Worm (Caenorhabditis elegans) whole organism, L2 larva: Measurements from ENCODE around the gene B0034.1.

Source experiments
- C34F6.9 ChIP-seq: fragments of 150-350 bp; optimal IDR thresholded peaks from 2 replicates; lab custom pipeline; 2014; ENCODE audit warnings: missing biosample characterization, missing genetic modification characterization
- F13H6.1 ChIP-seq: sonication (generic microtip); optimal IDR thresholded peaks from 2 replicates; lab custom pipeline; 2016; ENCODE audit warnings: missing genetic modification characterization, missing compliant biosample characterization
- R02D3.7 ChIP-seq: fragments of 150-350 bp; optimal IDR thresholded peaks from 2 replicates; lab custom pipeline; 2014; ENCODE audit warnings: missing biosample characterization, missing genetic modification characterization
- Y55F3AM.14 ChIP-seq: fragments of 200-800 bp; sonication (Bioruptor generic); optimal IDR thresholded peaks from 2 replicates; lab custom pipeline; 2018; ENCODE audit warnings: mild to moderate bottlenecking, missing genetic modification characterization, missing compliant biosample characterization
- ZK546.5 ChIP-seq: sonication (generic microtip); optimal IDR thresholded peaks from 2 replicates; lab custom pipeline; 2017; ENCODE audit warnings: missing biosample characterization, missing genetic modification characterization
- alr-1 ChIP-seq: fragments of 150-350 bp; optimal IDR thresholded peaks from 2 replicates; lab custom pipeline; 2014; ENCODE audit warnings: missing biosample characterization, missing genetic modification characterization
- aly-2 ChIP-seq: fragments of 150-350 bp; optimal IDR thresholded peaks from 2 replicates; lab custom pipeline; 2014; ENCODE audit warnings: missing biosample characterization, missing genetic modification characterization
- ama-1 ChIP-seq: fragments of 150-350 bp; optimal IDR thresholded peaks from 2 replicates; lab custom pipeline; 2018; ENCODE audit warnings: inconsistent platforms
- blmp-1 ChIP-seq: sonication (generic microtip); optimal IDR thresholded peaks from 2 replicates; lab custom pipeline; 2017; ENCODE audit warnings: missing genetic modification characterization, mild to moderate bottlenecking, missing compliant biosample characterization, antibody characterized with exemption, moderate library complexity; ENCODE audit not compliant: insufficient read depth
- ceh-16 ChIP-seq: fragments of 150-350 bp; optimal IDR thresholded peaks from 2 replicates; lab custom pipeline; 2014; ENCODE audit warnings: missing biosample characterization, missing genetic modification characterization
- ceh-82 ChIP-seq: fragments of 150-350 bp; optimal IDR thresholded peaks from 2 replicates; lab custom pipeline; 2014; ENCODE audit warnings: missing biosample characterization, missing genetic modification characterization
- crh-2 ChIP-seq: sonication (generic microtip); optimal IDR thresholded peaks from 2 replicates; lab custom pipeline; 2017; ENCODE audit warnings: missing biosample characterization, missing genetic modification characterization
- dmd-4 ChIP-seq: sonication (generic microtip); optimal IDR thresholded peaks from 2 replicates; lab custom pipeline; 2017; ENCODE audit warnings: missing biosample characterization, missing genetic modification characterization
- egl-27 ChIP-seq: sonication (generic microtip); optimal IDR thresholded peaks from 3 replicates; lab custom pipeline; 2017; ENCODE audit warnings: missing biosample characterization, missing genetic modification reagents, missing genetic modification characterization
- elt-1 ChIP-seq: fragments of 150-350 bp; optimal IDR thresholded peaks from 2 replicates; lab custom pipeline; 2014; ENCODE audit warnings: missing biosample characterization, missing genetic modification characterization
- elt-3 ChIP-seq: sonication (generic microtip); optimal IDR thresholded peaks from 2 replicates; lab custom pipeline; 2017; ENCODE audit warnings: missing biosample characterization, missing genetic modification characterization
- fos-1 ChIP-seq: fragments of 150-350 bp; optimal IDR thresholded peaks from 2 replicates; lab custom pipeline; 2014; ENCODE audit warnings: missing biosample characterization, missing genetic modification characterization
- gmeb-1 ChIP-seq: fragments of 150-350 bp; optimal IDR thresholded peaks from 2 replicates; lab custom pipeline; 2014; ENCODE audit warnings: missing biosample characterization, missing genetic modification characterization
- lin-11 ChIP-seq: fragments of 150-350 bp; sonication (generic microtip); optimal IDR thresholded peaks from 2 replicates; lab custom pipeline; 2014; ENCODE audit warnings: missing biosample characterization, missing genetic modification characterization, inconsistent platforms, mixed read lengths
- lin-13 ChIP-seq: fragments of 150-350 bp; optimal IDR thresholded peaks from 2 replicates; lab custom pipeline; 2014; ENCODE audit warnings: missing biosample characterization, missing genetic modification reagents, missing genetic modification characterization
- lin-39 ChIP-seq: fragments of 150-350 bp; optimal IDR thresholded peaks from 2 replicates; lab custom pipeline; 2014; ENCODE audit warnings: missing biosample characterization, missing genetic modification reagents, missing genetic modification characterization
- lsy-2 ChIP-seq, 2 experiments: fragments of 150-350 bp in 1 of 2; sonication (generic microtip) in 1 of 2; optimal IDR thresholded peaks; 2 replicates each; lab custom pipeline; 2014 to 2017; ENCODE audit warnings: missing biosample characterization in 2 of 2, missing genetic modification characterization in 2 of 2
- mab-5 ChIP-seq: fragments of 150-350 bp; optimal IDR thresholded peaks from 2 replicates; lab custom pipeline; 2014; ENCODE audit warnings: missing biosample characterization, missing genetic modification characterization
- mbf-1 ChIP-seq: sonication (generic microtip); optimal IDR thresholded peaks from 2 replicates; lab custom pipeline; 2017; ENCODE audit warnings: missing biosample characterization, missing genetic modification characterization
- mdl-1 ChIP-seq, 2 experiments: fragments of 150-350 bp in 1 of 2; sonication (generic microtip) in 1 of 2; optimal IDR thresholded peaks; 2 replicates each; lab custom pipeline; 2017; ENCODE audit warnings: missing biosample characterization in 2 of 2, missing genetic modification characterization in 2 of 2
- nhr-10 ChIP-seq: sonication (generic microtip); optimal IDR thresholded peaks from 2 replicates; lab custom pipeline; 2017; ENCODE audit warnings: missing biosample characterization, missing genetic modification characterization
- nhr-11 ChIP-seq: fragments of 150-350 bp; optimal IDR thresholded peaks from 2 replicates; lab custom pipeline; 2014; ENCODE audit warnings: missing biosample characterization, missing genetic modification characterization
- nhr-12 ChIP-seq: fragments of 150-350 bp; optimal IDR thresholded peaks from 2 replicates; lab custom pipeline; 2014; ENCODE audit warnings: missing biosample characterization, missing genetic modification characterization
- nhr-129 ChIP-seq: fragments of 150-350 bp; optimal IDR thresholded peaks from 2 replicates; lab custom pipeline; 2014; ENCODE audit warnings: missing biosample characterization, missing genetic modification characterization
- nhr-21 ChIP-seq: fragments of 150-350 bp; optimal IDR thresholded peaks from 2 replicates; lab custom pipeline; 2014; ENCODE audit warnings: missing biosample characterization, missing genetic modification characterization
- nhr-23 ChIP-seq: fragments of 150-350 bp; optimal IDR thresholded peaks from 2 replicates; lab custom pipeline; 2014; ENCODE audit warnings: missing biosample characterization, missing genetic modification reagents, missing genetic modification characterization
- nhr-237 ChIP-seq: fragments of 150-350 bp; optimal IDR thresholded peaks from 2 replicates; lab custom pipeline; 2014; ENCODE audit warnings: missing biosample characterization, missing genetic modification characterization
- nhr-25 ChIP-seq: fragments of 150-350 bp; sonication (generic microtip); optimal IDR thresholded peaks from 3 replicates; lab custom pipeline; 2014; ENCODE audit warnings: missing biosample characterization, missing genetic modification characterization
- nhr-6 ChIP-seq: fragments of 150-350 bp; optimal IDR thresholded peaks from 2 replicates; lab custom pipeline; 2014; ENCODE audit warnings: missing biosample characterization, missing genetic modification characterization
- nhr-77 ChIP-seq: fragments of 150-350 bp; optimal IDR thresholded peaks from 2 replicates; lab custom pipeline; 2014; ENCODE audit warnings: missing biosample characterization, missing genetic modification characterization
- peb-1 ChIP-seq: fragments of 150-350 bp; optimal IDR thresholded peaks from 2 replicates; lab custom pipeline; 2014; ENCODE audit warnings: missing biosample characterization, missing genetic modification characterization
- sem-4 ChIP-seq: fragments of 150-350 bp; optimal IDR thresholded peaks from 2 replicates; lab custom pipeline; 2014; ENCODE audit warnings: missing biosample characterization, missing genetic modification reagents, missing genetic modification characterization
- skn-1 ChIP-seq: sonication (generic microtip); optimal IDR thresholded peaks from 2 replicates; lab custom pipeline; 2017; ENCODE audit warnings: missing biosample characterization, missing genetic modification characterization
- sma-3 ChIP-seq: sonication (generic microtip); optimal IDR thresholded peaks from 2 replicates; lab custom pipeline; 2016; ENCODE audit warnings: missing genetic modification reagents, missing genetic modification characterization, missing compliant biosample characterization
- sma-9 ChIP-seq, 2 experiments: fragments of 150-350 bp in 1 of 2; sonication (generic microtip) in 1 of 2; optimal IDR thresholded peaks; 2 replicates each; lab custom pipeline; 2014 to 2016; ENCODE audit warnings: missing genetic modification characterization in 2 of 2, mild to moderate bottlenecking in 1 of 2, missing biosample characterization in 1 of 2, missing compliant biosample characterization in 1 of 2, missing genetic modification reagents in 1 of 2, moderate library complexity in 1 of 2
- snpc-4 ChIP-seq: fragments of 150-350 bp; optimal IDR thresholded peaks from 2 replicates; lab custom pipeline; 2014; ENCODE audit warnings: missing biosample characterization, missing genetic modification characterization
- unc-39 ChIP-seq: fragments of 150-350 bp; optimal IDR thresholded peaks from 2 replicates; lab custom pipeline; 2014; ENCODE audit warnings: missing biosample characterization, missing genetic modification characterization
- unc-55 ChIP-seq: fragments of 150-350 bp; sonication (generic microtip); optimal IDR thresholded peaks from 3 replicates; lab custom pipeline; 2014; ENCODE audit warnings: missing biosample characterization, missing genetic modification reagents, missing genetic modification characterization
- unc-62 ChIP-seq: fragments of 150-350 bp; optimal IDR thresholded peaks from 2 replicates; lab custom pipeline; 2014; ENCODE audit warnings: missing biosample characterization, missing genetic modification reagents, missing genetic modification characterization
- zag-1 ChIP-seq: fragments of 150-350 bp; optimal IDR thresholded peaks from 2 replicates; lab custom pipeline; 2014; ENCODE audit warnings: missing biosample characterization, missing genetic modification characterization
- ztf-1 ChIP-seq: fragments of 200-800 bp; sonication (Bioruptor generic); conservative IDR thresholded peaks from 2 replicates; pipeline ENCODE4 v1.3.6; 2022; ENCODE audit warnings: missing genetic modification characterization, missing compliant biosample characterization
- ztf-11 ChIP-seq: sonication (generic microtip); optimal IDR thresholded peaks from 2 replicates; lab custom pipeline; 2017; ENCODE audit warnings: missing biosample characterization, missing genetic modification characterization
- ztf-4 ChIP-seq: fragments of 150-350 bp; optimal IDR thresholded peaks from 2 replicates; lab custom pipeline; 2014; ENCODE audit warnings: missing biosample characterization, missing genetic modification characterization

The B0034.1 gene

ce11 chrII:5931109-5931508 is 37.0 kb upstream of the B0034.1 start:
- no peak for TF ChIP-seq nhr-23 (tag; lab: Kevin White, UChicago)
- TF ChIP-seq ZK546.5 (tag; lab: Kevin White, UChicago): no peak
- TF ChIP-seq mbf-1 (tag; lab: Kevin White, UChicago): no peak
- no peak for TF ChIP-seq mab-5
- TF ChIP-seq ztf-4 (tag; lab: Kevin White, UChicago): no peak
- TF ChIP-seq lin-11 (tag; lab: Kevin White, UChicago): no peak
- TF ChIP-seq elt-1 (tag; lab: Kevin White, UChicago): no peak
- no peak for TF ChIP-seq ceh-82 (tag; lab: Kevin White, UChicago)
- TF ChIP-seq fos-1 (tag; lab: Kevin White, UChicago): peak; percentile 68
- no peak for TF ChIP-seq nhr-77 (tag; lab: Kevin White, UChicago)
- TF ChIP-seq nhr-25: peak; percentile 62
- TF ChIP-seq unc-55 (GFP tag; lab: Kevin White, UChicago): no peak
- no peak for TF ChIP-seq nhr-6 (tag; lab: Kevin White, UChicago)
- TF ChIP-seq nhr-129 (tag; lab: Kevin White, UChicago): peak; percentile 81
- TF ChIP-seq nhr-11 (tag; lab: Kevin White, UChicago): no peak
- no peak for TF ChIP-seq unc-62 (GFP tag; lab: Kevin White, UChicago)
- no peak for TF ChIP-seq lin-39 (tag; lab: Kevin White, UChicago)
- no peak for TF ChIP-seq zag-1
- TF ChIP-seq nhr-21 (tag; lab: Kevin White, UChicago): peak; percentile 27
- TF ChIP-seq unc-39 (tag; lab: Kevin White, UChicago): no peak
- TF ChIP-seq Y55F3AM.14 (GFP tag; lab: Kevin White, UChicago): no peak
- TF ChIP-seq lsy-2 (tag; optimal IDR thresholded peaks at IDR 0.05; lab: Kevin White, UChicago): no peak
- TF ChIP-seq elt-3 (tag; lab: Kevin White, UChicago): no peak
- TF ChIP-seq alr-1 (tag; lab: Kevin White, UChicago): no peak
- TF ChIP-seq gmeb-1: no peak
- peak; percentile 53 for TF ChIP-seq F13H6.1 (tag; lab: Kevin White, UChicago)
- no peak for TF ChIP-seq dmd-4 (tag; lab: Kevin White, UChicago)
- no peak for TF ChIP-seq ztf-11 (tag; lab: Kevin White, UChicago)
- TF ChIP-seq R02D3.7 (tag; lab: Kevin White, UChicago): no peak
- TF ChIP-seq skn-1 (tag; lab: Kevin White, UChicago): no peak
- no peak for TF ChIP-seq nhr-12
- no peak for TF ChIP-seq ztf-1 (GFP tag; lab: Robert Waterston, UW)
- peak; percentile 28 for TF ChIP-seq blmp-1
- no peak for TF ChIP-seq egl-27 (tag; lab: Kevin White, UChicago)
- TF ChIP-seq peb-1 (tag; lab: Kevin White, UChicago): no peak
- TF ChIP-seq mdl-1 (tag; optimal IDR thresholded peaks at IDR 0.05; lab: Kevin White, UChicago): no peak
- TF ChIP-seq ama-1 (lab: Kevin White, UChicago): no peak
- TF ChIP-seq ceh-16 (tag; lab: Kevin White, UChicago): no peak
- no peak for TF ChIP-seq C34F6.9 (tag; lab: Kevin White, UChicago)
- no peak for TF ChIP-seq aly-2 (tag; lab: Kevin White, UChicago)
- no peak for TF ChIP-seq sem-4 (tag; lab: Kevin White, UChicago)
- no peak for TF ChIP-seq nhr-237 (tag; lab: Kevin White, UChicago)
- peak; percentile 51 for TF ChIP-seq crh-2
- TF ChIP-seq snpc-4: no peak
- TF ChIP-seq sma-9 (GFP tag; optimal IDR thresholded peaks at IDR 0.05; lab: Kevin White, UChicago): peak; percentile 32
- no peak for TF ChIP-seq sma-9 (tag; optimal IDR thresholded peaks at IDR 0.05; lab: Kevin White, UChicago)
- no peak for TF ChIP-seq nhr-10 (tag; lab: Kevin White, UChicago)
- peak; percentile 27 for TF ChIP-seq lin-13 (GFP tag; lab: Kevin White, UChicago)
- TF ChIP-seq sma-3 (GFP tag; lab: Kevin White, UChicago): peak; percentile 23
